Worm (Caenorhabditis elegans): ENCODE measurements around the gene sra-1.

Gene sra-1

DNA sequence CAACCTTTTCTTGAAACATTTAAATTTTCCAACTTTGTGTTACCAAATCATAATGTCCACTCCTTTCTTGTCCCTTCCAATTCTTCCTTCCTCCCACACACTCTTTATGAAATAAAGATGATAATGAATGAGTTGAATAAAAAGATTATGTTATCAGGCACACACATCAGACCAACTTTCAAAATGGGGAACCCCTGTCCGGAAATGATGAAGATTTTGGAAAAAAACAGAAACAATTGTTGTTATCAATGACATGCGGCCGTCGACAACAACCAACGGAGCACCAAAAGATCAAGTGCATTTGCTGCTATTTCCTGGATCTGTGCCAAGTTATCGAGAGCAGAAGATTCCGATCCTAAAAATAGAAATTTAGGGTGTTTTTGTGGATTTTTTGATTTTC, 38.1 kb downstream of the sra-1 start:
- TF ChIP-seq bed-3 (GFP tag; optimal IDR thresholded peaks at IDR 0.05) (no peak), sptf-1 (tag; optimal IDR thresholded peaks at IDR 0.05) (no peak), hlh-1 (tag; optimal IDR thresholded peaks at IDR 0.05) (no peak), lsy-2 (tag; optimal IDR thresholded peaks at IDR 0.05) (no peak), mab-5 (tag; optimal IDR thresholded peaks at IDR 0.05) (no peak), ham-2 (GFP tag; optimal IDR thresholded peaks at IDR 0.05) (no peak), tbx-8 (GFP tag; optimal IDR thresholded peaks at IDR 0.05) (no peak), drap-1 (GFP tag; optimal IDR thresholded peaks at IDR 0.05) (no peak), mep-1 (tag; optimal IDR thresholded peaks at IDR 0.05) (no peak), blmp-1 (tag; optimal IDR thresholded peaks at IDR 0.05) (no peak), snpc-4 (tag; optimal IDR thresholded peaks at IDR 0.05) (no peak), flh-1 (GFP tag; optimal IDR thresholded peaks at IDR 0.05) (no peak), nhr-2 (tag; optimal IDR thresholded peaks at IDR 0.05) (no peak), ces-1 (GFP tag; optimal IDR thresholded peaks at IDR 0.05) (no peak), nhr-28 (tag; optimal IDR thresholded peaks at IDR 0.05) (no peak), sem-2 (GFP tag; optimal IDR thresholded peaks at IDR 0.05) (no peak)

DNA sequence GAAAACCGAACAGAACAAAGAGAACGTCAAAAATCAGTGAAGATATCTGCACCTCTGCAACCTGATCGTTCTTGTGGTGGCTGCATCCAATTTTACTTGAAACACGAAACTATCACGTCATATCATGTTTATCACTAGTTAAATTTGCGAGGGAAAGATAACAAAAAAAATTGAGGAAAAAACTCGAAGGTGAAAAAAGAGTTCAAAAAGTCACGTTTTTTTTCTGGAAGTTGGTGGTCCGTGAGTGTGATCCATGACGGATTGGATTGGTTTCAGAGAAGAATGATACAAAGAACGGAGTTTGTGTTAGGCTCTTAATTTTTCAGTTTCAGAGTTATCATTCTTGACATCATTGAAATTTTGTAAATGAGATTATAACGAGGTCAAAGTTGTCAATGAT, 38.9 kb downstream of the sra-1 start:
- TF ChIP-seq ceh-39 (tag; optimal IDR thresholded peaks at IDR 0.05) (no peak), lin-32 (GFP tag; optimal IDR thresholded peaks at IDR 0.05) (no peak)

DNA sequence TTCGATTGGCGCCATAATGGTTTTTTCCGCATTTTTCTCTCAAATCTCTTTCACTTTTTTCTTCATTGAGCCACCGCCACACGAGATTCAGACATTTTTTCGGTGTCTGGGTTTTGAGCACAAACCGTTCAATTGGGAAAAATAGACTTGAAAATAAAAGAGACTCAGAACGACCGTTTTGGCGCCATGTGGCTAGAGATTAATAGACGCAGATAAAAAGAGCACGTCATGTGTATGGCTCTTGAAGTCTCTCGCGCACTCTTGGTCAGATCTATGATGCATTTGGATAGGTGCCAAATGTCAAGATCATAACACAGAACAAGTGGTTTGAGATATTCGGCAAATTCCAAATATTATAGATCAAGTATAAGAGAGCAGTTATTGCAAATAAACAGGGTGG, 40.0 kb downstream of the sra-1 start:
- TF ChIP-seq lin-13 (tag; optimal IDR thresholded peaks at IDR 0.05) (no peak), blmp-1 (tag; optimal IDR thresholded peaks at IDR 0.05) (no peak), mab-5 (tag; optimal IDR thresholded peaks at IDR 0.05) (no peak)

DNA sequence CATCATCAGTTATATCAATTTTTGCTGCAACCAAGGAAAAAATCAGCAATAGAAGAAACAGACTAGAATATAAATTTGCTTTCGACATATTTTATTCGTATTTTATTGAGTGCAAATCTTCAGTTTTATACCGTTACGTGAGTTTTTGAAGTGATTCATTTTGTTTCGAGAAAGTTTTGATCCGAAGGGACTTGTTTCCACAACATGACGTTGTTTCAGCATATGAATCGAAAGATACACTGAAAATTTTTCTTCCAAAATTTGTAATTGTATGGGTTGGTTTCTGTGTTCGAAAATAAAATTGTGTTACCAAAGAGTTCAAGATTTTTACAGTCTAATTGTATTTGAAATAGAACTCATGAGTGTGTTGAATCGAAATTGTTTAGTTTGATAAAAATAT, 41.5 kb downstream of the sra-1 start, which contains the start of gene T19H5.7:
TSS of gene T19H5.7 (minus strand) at position 101 of the 400 bp plus-strand sequence.
- TF ChIP-seq tbx-8 (GFP tag; optimal IDR thresholded peaks at IDR 0.05) (no peak), mls-2 (tag; optimal IDR thresholded peaks at IDR 0.05) (no peak), elt-3 (tag; optimal IDR thresholded peaks at IDR 0.05) (no peak), nhr-28 (tag; optimal IDR thresholded peaks at IDR 0.05) (no peak), blmp-1 (tag; optimal IDR thresholded peaks at IDR 0.05) (no peak), hlh-1 (tag; optimal IDR thresholded peaks at IDR 0.05) (no peak), ham-2 (GFP tag; optimal IDR thresholded peaks at IDR 0.05) (no peak), elt-1 (tag; optimal IDR thresholded peaks at IDR 0.05; ENCODE audit: borderline replicate concordance, insufficient read depth) (no peak), sptf-1 (tag; optimal IDR thresholded peaks at IDR 0.05) (no peak)

DNA sequence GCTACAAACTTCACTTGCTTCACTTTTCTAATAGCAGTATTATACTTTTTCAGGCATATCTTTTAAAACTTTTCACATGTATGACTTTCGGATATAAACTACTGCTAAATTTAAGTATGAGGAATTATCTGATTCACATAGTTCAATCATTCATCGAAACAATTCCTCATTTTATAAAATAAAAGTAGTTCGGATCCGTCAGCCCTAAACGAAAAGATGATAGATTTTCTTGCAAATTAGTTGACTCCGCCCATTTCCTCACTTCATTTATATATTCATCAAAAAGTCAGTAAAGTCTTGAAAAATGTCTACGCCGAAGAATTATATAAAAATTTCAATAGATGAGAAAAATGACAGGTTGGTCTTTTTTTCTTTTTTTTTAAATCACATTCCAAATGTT, 43.9 kb downstream of the sra-1 start, which contains the start of gene chil-27:
TSS of gene chil-27 (plus strand) at position 301 of the 400 bp plus-strand sequence.
- no peak for TF ChIP-seq drap-1 (GFP tag; optimal IDR thresholded peaks at IDR 0.05)
- no peak for TF ChIP-seq mls-2 (tag; optimal IDR thresholded peaks at IDR 0.05)

DNA sequence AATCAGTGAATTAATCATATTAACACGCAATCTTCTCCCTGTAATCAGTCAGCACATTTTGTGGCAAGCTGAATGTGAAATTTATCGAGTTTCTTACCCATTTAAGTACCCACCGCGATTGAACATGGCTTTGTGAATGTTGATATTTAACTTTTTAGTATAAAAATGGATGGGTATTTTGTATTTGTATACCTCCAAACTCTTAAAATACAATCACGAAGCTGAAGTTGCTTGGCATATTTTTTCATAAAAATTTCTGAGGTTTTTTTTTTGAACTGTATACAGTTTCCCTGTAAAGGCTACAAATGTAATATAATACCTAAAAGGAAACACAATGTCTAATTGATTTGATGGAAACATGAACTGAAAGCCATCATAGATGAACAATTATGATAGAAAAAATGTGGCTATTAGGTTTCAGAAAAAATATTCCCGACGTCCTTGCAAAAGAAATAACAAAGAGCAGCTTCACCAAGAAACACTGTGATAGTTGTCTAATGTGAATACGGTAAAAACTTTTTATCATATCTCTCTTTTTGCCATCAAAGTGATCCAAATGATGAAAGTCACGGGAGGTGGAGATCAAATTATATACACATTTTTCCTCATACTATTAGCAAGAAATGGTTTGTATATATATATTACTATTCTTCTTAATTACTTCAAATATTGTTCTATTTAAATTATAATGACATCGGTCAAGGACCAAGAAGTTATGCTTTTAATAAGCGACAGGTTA, 46.9 kb downstream of the sra-1 start, which contains the start of the genes chil-25 and chil-26:
TSS of gene chil-25 (minus strand) at position 101 of the 739 bp plus-strand sequence.
TSS of gene chil-26 (plus strand) at position 689 of the 739 bp plus-strand sequence.
- no peak for TF ChIP-seq mab-5 (tag; optimal IDR thresholded peaks at IDR 0.05)
- no peak for TF ChIP-seq nhr-237 (tag; optimal IDR thresholded peaks at IDR 0.05)
- no peak for TF ChIP-seq ces-1 (GFP tag; optimal IDR thresholded peaks at IDR 0.05)
- no peak for TF ChIP-seq M03D4.4 (tag; optimal IDR thresholded peaks at IDR 0.05)
- no peak for TF ChIP-seq lsy-2 (tag; optimal IDR thresholded peaks at IDR 0.05)
- no peak for TF ChIP-seq drap-1 (GFP tag; optimal IDR thresholded peaks at IDR 0.05)
- no peak for TF ChIP-seq unc-62 (GFP tag; optimal IDR thresholded peaks at IDR 0.05)
- no peak for TF ChIP-seq nhr-28 (tag; optimal IDR thresholded peaks at IDR 0.05)
- TF ChIP-seq ceh-43 (GFP tag; optimal IDR thresholded peaks at IDR 0.05), result no peak
- TF ChIP-seq nhr-12 (tag; optimal IDR thresholded peaks at IDR 0.05), result no peak
- no peak for TF ChIP-seq pha-4 (tag; optimal IDR thresholded peaks at IDR 0.05)
- no peak for TF ChIP-seq nhr-76 (tag; optimal IDR thresholded peaks at IDR 0.05)
- no peak for TF ChIP-seq unc-39 (tag; optimal IDR thresholded peaks at IDR 0.05)
- TF ChIP-seq nhr-2 (tag; optimal IDR thresholded peaks at IDR 0.05), result no peak
- no peak for TF ChIP-seq ceh-39 (tag; optimal IDR thresholded peaks at IDR 0.05)

Measured in whole organism, mixed stage, embryonic.